Fruit fly (Drosophila melanogaster): Measurements from ENCODE around the gene Naa15-16.

The Naa15-16 gene

DNA sequence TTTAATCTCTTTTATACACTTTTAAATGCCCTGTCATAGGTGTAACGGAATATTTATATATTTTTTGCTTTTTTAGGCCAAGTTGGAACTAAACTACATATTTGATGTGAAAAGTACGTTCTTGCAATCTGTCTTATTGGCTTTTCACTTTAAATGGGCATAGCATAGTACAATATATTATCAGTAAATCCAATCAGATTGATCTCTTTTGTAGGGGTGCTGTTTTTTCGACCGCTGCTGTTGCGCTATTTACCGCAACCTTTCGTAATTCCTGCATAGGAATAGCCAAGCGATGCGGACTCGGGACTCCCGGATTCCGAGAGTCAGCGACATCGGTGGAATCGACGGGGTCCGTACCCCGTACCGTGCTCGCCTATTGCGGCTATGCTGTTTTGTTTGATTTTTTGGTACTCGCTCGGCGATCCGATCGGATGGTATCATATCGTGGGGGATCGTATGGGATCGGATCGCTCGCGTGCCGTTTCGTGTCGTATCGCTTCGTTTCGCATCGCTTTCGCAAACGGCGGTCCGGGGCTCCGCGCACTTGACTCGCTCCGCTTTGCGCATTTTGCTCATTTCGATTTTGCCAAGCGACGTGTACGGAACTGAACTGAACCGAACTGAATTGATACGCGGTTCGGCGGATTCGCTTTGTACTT lies 18.1 kb downstream of the Naa15-16 start (continued):
- no peak for TF ChIP-seq sr (GFP tag; IDR thresholded peaks at IDR 0.05)
- TF ChIP-seq HLH54F (GFP tag; optimal IDR thresholded peaks at IDR 0.05) = no peak
- TF ChIP-seq nerfin-2 (GFP tag; IDR thresholded peaks at IDR 0.05; ENCODE audit: partially characterized antibody) = no peak
- TF ChIP-seq Hmx (GFP tag; optimal IDR thresholded peaks at IDR 0.05) = no peak
- TF ChIP-seq CG3163 (GFP tag; optimal IDR thresholded peaks at IDR 0.05) = no peak
- no peak for TF ChIP-seq Gsc (GFP tag; IDR thresholded peaks at IDR 0.05)
- TF ChIP-seq D19A (tag; optimal IDR thresholded peaks at IDR 0.05) = no peak
- no peak for TF ChIP-seq CG17829 (tag; optimal IDR thresholded peaks at IDR 0.05)
- TF ChIP-seq row (GFP tag; IDR thresholded peaks at IDR 0.05) = peak; percentile 56; the same call in 2 of the 3 replicates
- TF ChIP-seq H2.0 (GFP tag; IDR thresholded peaks at IDR 0.05) = no peak
- TF ChIP-seq CG10979 (tag; optimal IDR thresholded peaks at IDR 0.05) = no peak
- peak; percentile 36 for TF ChIP-seq Elba2 (GFP tag; optimal IDR thresholded peaks at IDR 0.05)
- peak; percentile 42 for TF ChIP-seq CG13287 (GFP tag; IDR thresholded peaks at IDR 0.05; ENCODE audit: partially characterized antibody)
- TF ChIP-seq CoRest (tag; optimal IDR thresholded peaks at IDR 0.05) = no peak
- TF ChIP-seq gcm2 (GFP tag; optimal IDR thresholded peaks at IDR 0.05) = no peak
- TF ChIP-seq Dll (GFP tag; IDR thresholded peaks at IDR 0.05; ENCODE audit: partially characterized antibody) = no peak
- TF ChIP-seq CG30403 (GFP tag; optimal IDR thresholded peaks at IDR 0.05) = no peak
- no peak for TF ChIP-seq tgo (GFP tag; IDR thresholded peaks at IDR 0.05)
- no peak for TF ChIP-seq hkb (optimal IDR thresholded peaks at IDR 0.05)
- no peak for TF ChIP-seq hkb (GFP tag; IDR thresholded peaks at IDR 0.05)
- peak; percentile 48; the same call in 1 of the 2 replicates for TF ChIP-seq amos (GFP tag; IDR thresholded peaks at IDR 0.05; ENCODE audit: partially characterized antibody)
- no peak for TF ChIP-seq schlank (tag; optimal IDR thresholded peaks at IDR 0.05)
- TF ChIP-seq CG17359 (tag; optimal IDR thresholded peaks at IDR 0.05) = no peak
- TF ChIP-seq lab (GFP tag; optimal IDR thresholded peaks at IDR 0.05) = peak; percentile 74
- TF ChIP-seq CG2678 (tag; optimal IDR thresholded peaks at IDR 0.05) = peak; percentile 14
- TF ChIP-seq Xbp1 (GFP tag; optimal IDR thresholded peaks at IDR 0.05) = no peak
- TF ChIP-seq tup (GFP tag; optimal IDR thresholded peaks at IDR 0.05) = no peak
- TF ChIP-seq NfI (GFP tag; optimal IDR thresholded peaks at IDR 0.05) = peak; percentile 15
- TF ChIP-seq odd (GFP tag; optimal IDR thresholded peaks at IDR 0.05) = no peak
- TF ChIP-seq Hand (GFP tag; optimal IDR thresholded peaks at IDR 0.05) = peak; percentile 43
- TF ChIP-seq Ada2b (GFP tag; IDR thresholded peaks at IDR 0.05) = no peak; the same call in 1 of the 2 replicates
- TF ChIP-seq CG16779 (GFP tag; IDR thresholded peaks at IDR 0.05) = peak; percentile 15; the same call in 1 of the 2 replicates
- peak; percentile 1 for TF ChIP-seq Meics (GFP tag; optimal IDR thresholded peaks at IDR 0.05)
- no peak for TF ChIP-seq Asciz (GFP tag; optimal IDR thresholded peaks at IDR 0.05)
- no peak for TF ChIP-seq CG4360 (GFP tag; IDR thresholded peaks at IDR 0.05)
- no peak for TF ChIP-seq CG1603 (tag; optimal IDR thresholded peaks at IDR 0.05)
- no peak for TF ChIP-seq cg (GFP tag; optimal IDR thresholded peaks at IDR 0.05)
- TF ChIP-seq CG9609 (GFP tag; optimal IDR thresholded peaks at IDR 0.05) = no peak
- no peak for TF ChIP-seq Hr51 (GFP tag; optimal IDR thresholded peaks at IDR 0.05)
- no peak for TF ChIP-seq CG5180 (GFP tag; optimal IDR thresholded peaks at IDR 0.05)
- peak; percentile 98 for TF ChIP-seq CG12769 (tag; optimal IDR thresholded peaks at IDR 0.05)
- TF ChIP-seq CG16815 (GFP tag; optimal IDR thresholded peaks at IDR 0.05) = no peak
- TF ChIP-seq CG6765 (GFP tag; optimal IDR thresholded peaks at IDR 0.05) = peak; percentile 16
- TF ChIP-seq Vsx1 (GFP tag; optimal IDR thresholded peaks at IDR 0.05) = no peak
- peak; percentile 59; the same call in 1 of the 2 replicates for TF ChIP-seq Adf1 (GFP tag; IDR thresholded peaks at IDR 0.05)
- no peak for TF ChIP-seq Poxn (GFP tag; IDR thresholded peaks at IDR 0.05)
- no peak for TF ChIP-seq CG8359 (GFP tag; optimal IDR thresholded peaks at IDR 0.05; ENCODE audit: borderline replicate concordance)
- no peak for TF ChIP-seq NC2β (GFP tag; optimal IDR thresholded peaks at IDR 0.05)
- no peak for TF ChIP-seq lola (GFP tag; optimal IDR thresholded peaks at IDR 0.05)

Measured in whole organism, embryonic.